Worm (Caenorhabditis elegans): ENCODE data around the gene Y39B6A.10.

The Y39B6A.10 gene

DNA sequence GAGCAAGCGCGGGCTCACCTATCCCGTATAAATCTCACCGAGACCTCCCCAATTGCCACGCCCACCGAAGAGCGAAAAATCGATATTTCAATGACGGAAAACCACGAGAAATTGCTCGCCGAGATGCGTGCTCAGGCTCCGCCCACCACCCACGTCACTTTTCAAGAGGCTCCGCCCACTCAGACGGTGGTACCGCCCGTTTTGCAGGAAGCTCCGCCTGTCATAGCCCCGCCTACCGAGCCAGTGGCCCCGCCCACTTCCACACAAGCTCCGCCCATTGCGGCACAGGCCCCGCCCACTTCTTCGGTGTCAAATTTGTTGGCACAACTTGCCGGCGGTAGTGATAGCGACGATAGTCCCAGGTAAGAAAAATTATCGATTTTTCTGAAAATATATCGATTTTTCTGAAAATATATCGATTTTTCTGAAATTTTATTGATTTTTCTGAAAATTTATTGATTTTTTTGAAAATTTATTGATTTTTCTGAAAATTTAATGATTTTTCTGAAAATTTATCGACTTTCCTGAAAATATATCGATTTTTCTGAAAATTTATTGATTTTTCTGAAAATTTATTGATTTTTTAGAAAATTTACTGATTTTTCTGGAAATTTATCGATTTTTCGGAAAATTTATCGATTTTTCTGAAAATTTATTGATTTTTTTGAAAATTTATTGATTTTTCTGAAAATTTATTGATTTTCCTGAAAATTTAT, 3.8 kb downstream of the Y39B6A.10 start:
- no peak for TF ChIP-seq nhr-11 (tag; optimal IDR thresholded peaks at IDR 0.05)
- TF ChIP-seq ceh-28 (tag; optimal IDR thresholded peaks at IDR 0.05) = peak; percentile 72
- TF ChIP-seq ceh-16 (tag; optimal IDR thresholded peaks at IDR 0.05) = no peak

DNA sequence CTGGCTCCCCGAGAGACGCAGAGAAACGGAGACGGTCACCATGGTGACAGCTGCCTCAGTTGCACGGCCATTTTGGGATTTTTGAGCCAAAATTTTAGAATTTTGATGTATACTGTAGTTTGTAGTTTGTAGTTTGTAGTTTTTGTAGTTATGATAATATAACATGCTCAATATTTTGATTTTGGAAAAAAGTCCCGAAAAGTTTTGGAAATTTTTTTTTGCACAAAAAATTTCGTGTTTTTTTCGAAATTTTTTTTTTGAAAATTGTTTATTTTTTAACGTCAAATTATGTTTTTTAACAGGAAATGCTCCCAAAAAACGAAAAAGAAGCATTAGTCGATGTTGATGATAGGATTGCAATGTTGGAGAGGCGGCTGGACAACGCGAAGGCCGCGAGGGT, 6.2 kb downstream of the Y39B6A.10 start, which contains the start of gene dyf-17:
dyf-17 (plus strand) TSS at position 301 of the 400 bp plus-strand sequence.
- TF ChIP-seq pqm-1 (tag; optimal IDR thresholded peaks at IDR 0.05) = no peak
- no peak for TF ChIP-seq egl-5 (tag; optimal IDR thresholded peaks at IDR 0.05)
- TF ChIP-seq snpc-4 (tag; optimal IDR thresholded peaks at IDR 0.05) = no peak
- TF ChIP-seq ceh-9 (tag; optimal IDR thresholded peaks at IDR 0.05) = no peak
- TF ChIP-seq nfya-1 (tag; optimal IDR thresholded peaks at IDR 0.05; ENCODE audit: insufficient read depth) = no peak
- no peak for TF ChIP-seq fkh-2 (tag; optimal IDR thresholded peaks at IDR 0.05)
- no peak for TF ChIP-seq ztf-11 (tag; optimal IDR thresholded peaks at IDR 0.05)
- TF ChIP-seq lin-39 (tag; optimal IDR thresholded peaks at IDR 0.05) = no peak
- TF ChIP-seq pha-4 (tag; optimal IDR thresholded peaks at IDR 0.05) = no peak
- TF ChIP-seq ceh-28 (tag; optimal IDR thresholded peaks at IDR 0.05) = no peak
- TF ChIP-seq elt-2 (tag; optimal IDR thresholded peaks at IDR 0.05) = no peak
- TF ChIP-seq nhr-28 (tag; optimal IDR thresholded peaks at IDR 0.05) = no peak

DNA sequence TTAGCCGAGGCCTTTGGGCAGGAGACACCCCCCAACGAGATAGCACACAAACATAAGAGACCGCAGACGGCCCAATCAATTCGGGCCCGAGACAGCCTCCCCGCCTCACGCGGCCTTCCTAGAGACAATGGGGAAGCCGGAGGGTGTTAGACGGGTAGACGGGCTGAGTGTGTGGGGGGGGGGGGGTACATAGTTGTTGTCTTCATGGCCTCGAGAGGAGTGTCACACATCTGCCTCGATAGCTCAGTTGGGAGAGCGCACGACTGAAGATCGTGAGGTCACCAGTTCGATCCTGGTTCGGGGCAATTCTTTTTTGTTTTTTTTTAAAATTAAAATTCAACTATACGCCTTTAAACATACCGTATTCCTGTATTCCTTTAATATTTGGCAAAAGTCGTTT, 7.6 kb downstream of the Y39B6A.10 start:
- peak; percentile 23 for TF ChIP-seq skn-1 (tag; optimal IDR thresholded peaks at IDR 0.05)
- TF ChIP-seq snpc-4 (tag; optimal IDR thresholded peaks at IDR 0.05) = no peak
- no peak for TF ChIP-seq nhr-25 (tag; optimal IDR thresholded peaks at IDR 0.05)
- TF ChIP-seq ceh-28 (tag; optimal IDR thresholded peaks at IDR 0.05) = peak; percentile 69
- TF ChIP-seq lin-39 (tag; optimal IDR thresholded peaks at IDR 0.05) = peak; percentile 87
- no peak for TF ChIP-seq fkh-2 (tag; optimal IDR thresholded peaks at IDR 0.05)
- TF ChIP-seq nhr-23 (tag; optimal IDR thresholded peaks at IDR 0.05) = no peak
- no peak for TF ChIP-seq nhr-77 (tag; optimal IDR thresholded peaks at IDR 0.05)
- TF ChIP-seq elt-2 (tag; optimal IDR thresholded peaks at IDR 0.05) = peak; percentile 31
- no peak for TF ChIP-seq elt-3 (tag; optimal IDR thresholded peaks at IDR 0.05)
- TF ChIP-seq egl-5 (tag; optimal IDR thresholded peaks at IDR 0.05) = no peak
- TF ChIP-seq pha-4 (tag; optimal IDR thresholded peaks at IDR 0.05) = peak; percentile 13
- TF ChIP-seq ceh-16 (tag; optimal IDR thresholded peaks at IDR 0.05) = no peak
- peak; percentile 20 for TF ChIP-seq tbx-2 (tag; optimal IDR thresholded peaks at IDR 0.05)
- no peak for TF ChIP-seq nhr-28 (tag; optimal IDR thresholded peaks at IDR 0.05)
- no peak for TF ChIP-seq lin-15B (tag; optimal IDR thresholded peaks at IDR 0.05)
- TF ChIP-seq nfya-1 (tag; optimal IDR thresholded peaks at IDR 0.05; ENCODE audit: insufficient read depth) = peak; percentile 63
- TF ChIP-seq hmg-11 (tag; optimal IDR thresholded peaks at IDR 0.05) = peak; percentile 95
- TF ChIP-seq fkh-10 (GFP tag; optimal IDR thresholded peaks at IDR 0.05) = no peak

DNA sequence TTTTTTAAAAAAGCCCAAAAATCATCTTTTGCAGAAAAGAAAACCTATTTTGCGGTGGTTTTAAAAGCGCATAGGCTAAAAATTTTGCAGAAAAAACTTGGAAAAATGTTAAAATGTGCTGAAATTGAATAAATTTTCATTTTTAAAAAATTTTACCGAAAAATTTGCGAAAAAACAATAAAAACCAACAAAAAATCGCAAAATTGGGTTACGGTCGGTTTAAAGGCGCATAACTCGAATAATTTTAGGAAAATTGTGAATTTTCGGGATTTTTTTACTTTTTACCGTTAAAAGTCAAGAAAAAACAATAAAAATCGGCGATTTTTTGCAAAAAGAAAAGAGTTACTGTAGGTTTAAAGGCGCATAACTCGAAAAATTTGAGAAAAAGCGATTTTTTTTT, 8.2 kb downstream of the Y39B6A.10 start:
- no peak for TF ChIP-seq lin-15B (tag; optimal IDR thresholded peaks at IDR 0.05)
- TF ChIP-seq unc-39 (tag; optimal IDR thresholded peaks at IDR 0.05) = no peak
- TF ChIP-seq lsy-12 (tag; optimal IDR thresholded peaks at IDR 0.05) = no peak
- no peak for TF ChIP-seq hmg-11 (tag; optimal IDR thresholded peaks at IDR 0.05)
- TF ChIP-seq nhr-12 (tag; optimal IDR thresholded peaks at IDR 0.05) = no peak
- TF ChIP-seq nhr-23 (tag; optimal IDR thresholded peaks at IDR 0.05) = no peak

DNA sequence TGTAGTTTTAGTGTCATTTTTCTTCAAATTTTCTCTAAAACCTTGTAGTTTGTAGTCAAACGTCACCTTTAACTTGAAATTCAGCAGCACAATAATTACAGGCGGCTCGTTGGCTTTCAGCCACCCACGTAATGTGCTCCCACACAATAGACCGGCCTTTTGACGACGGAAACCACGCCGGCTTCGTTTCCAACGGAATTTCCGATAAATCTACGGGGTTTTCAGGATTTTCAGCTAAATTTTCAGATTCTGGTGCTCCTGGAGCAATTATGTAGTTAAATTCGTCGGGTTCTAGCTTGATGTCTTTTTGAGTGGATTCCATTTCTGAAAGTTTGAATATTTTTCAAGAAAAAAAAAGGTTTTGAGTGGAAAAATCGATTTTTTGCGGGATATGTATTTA, 8.8 kb downstream of the Y39B6A.10 start, which contains the start of gene bed-1:
bed-1 (minus strand) TSS at position 337 of the 400 bp plus-strand sequence.
- TF ChIP-seq R02D3.7 (tag; optimal IDR thresholded peaks at IDR 0.05) = no peak
- no peak for TF ChIP-seq ceh-82 (tag; optimal IDR thresholded peaks at IDR 0.05)
- no peak for TF ChIP-seq fkh-2 (tag; optimal IDR thresholded peaks at IDR 0.05)
- no peak for TF ChIP-seq ama-1 (optimal IDR thresholded peaks at IDR 0.05)
- no peak for TF ChIP-seq fos-1 (tag; optimal IDR thresholded peaks at IDR 0.05)

Data from whole organism, L3 larva.